Fruit fly (Drosophila melanogaster): ENCODE results near the gene CG15646.

CG15646 gene

DNA sequence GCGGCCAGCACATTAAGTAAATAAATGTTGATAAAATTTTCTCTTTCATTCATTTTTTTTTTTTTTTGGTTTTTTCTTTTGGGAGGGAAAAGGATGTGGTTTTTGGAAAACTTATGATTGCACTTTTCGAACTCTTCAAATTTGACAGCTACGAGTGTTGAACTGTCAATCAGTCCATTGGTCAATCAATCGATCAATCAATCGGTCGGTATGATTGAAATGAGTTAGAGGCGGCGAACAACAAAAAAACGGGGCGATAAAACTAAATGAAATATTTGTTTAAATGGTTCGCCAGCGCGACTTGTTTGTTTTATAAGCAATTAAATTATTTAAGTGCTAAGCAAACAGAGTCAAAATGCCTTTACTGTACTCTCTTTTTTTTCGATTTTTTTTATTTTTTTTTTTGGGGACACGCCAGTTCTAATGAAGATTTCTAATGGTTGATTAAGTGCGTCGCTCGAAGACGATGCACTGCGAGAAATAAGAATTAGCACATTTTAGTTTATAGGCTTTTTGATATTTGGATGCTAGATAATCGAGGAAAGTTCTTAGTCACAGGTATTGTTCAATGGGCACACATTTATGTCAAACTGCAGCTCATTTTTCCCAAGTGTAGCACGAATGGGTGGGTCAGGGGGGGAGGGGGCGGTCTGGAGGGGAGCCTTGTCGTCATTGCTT lies 51.7 kb downstream of the CG15646 start (continued):
- peak; percentile 43 for TF ChIP-seq CG15514 (GFP tag; optimal IDR thresholded peaks at IDR 0.05)
- no peak for TF ChIP-seq Kr (GFP tag; optimal IDR thresholded peaks at IDR 0.05)
- peak; percentile 53; the same call in 2 of the 3 replicates for TF ChIP-seq CG11560 (tag; IDR thresholded peaks at IDR 0.05)
- TF ChIP-seq CG12744 (GFP tag; optimal IDR thresholded peaks at IDR 0.05) = no peak
- TF ChIP-seq CG12299 (tag; optimal IDR thresholded peaks at IDR 0.05) = peak; percentile 45
- TF ChIP-seq GATAe (GFP tag; conservative IDR thresholded peaks at IDR 0.05) = peak; percentile 58; the same call in 1 of the 2 replicates
- peak; percentile 54 for TF ChIP-seq Atf3 (GFP tag; optimal IDR thresholded peaks at IDR 0.05)
- peak; percentile 68 for TF ChIP-seq Camta (GFP tag; optimal IDR thresholded peaks at IDR 0.05)
- no peak for TF ChIP-seq CG3838 (GFP tag; optimal IDR thresholded peaks at IDR 0.05)
- no peak for TF ChIP-seq CG7963 (GFP tag; IDR thresholded peaks at IDR 0.05; ENCODE audit: partially characterized antibody)
- TF ChIP-seq gro (GFP tag; optimal IDR thresholded peaks at IDR 0.05) = peak; percentile 13
- TF ChIP-seq CG8765 (GFP tag; IDR thresholded peaks at IDR 0.05) = no peak
- peak; percentile 77 for TF ChIP-seq ssp (GFP tag; IDR thresholded peaks at IDR 0.05)
- TF ChIP-seq CG17912 (GFP tag; optimal IDR thresholded peaks at IDR 0.05) = peak; percentile 5
- TF ChIP-seq cato (GFP tag; optimal IDR thresholded peaks at IDR 0.05; ENCODE audit: borderline replicate concordance) = peak; percentile 70
- peak; percentile 71 for TF ChIP-seq D19A (tag; optimal IDR thresholded peaks at IDR 0.05)
- peak; percentile 76 for TF ChIP-seq CG4730 (GFP tag; IDR thresholded peaks at IDR 0.05)
- TF ChIP-seq dpn (GFP tag; optimal IDR thresholded peaks at IDR 0.05) = peak; percentile 64 to 87
- peak; percentile 52; the same call in 1 of the 2 replicates for TF ChIP-seq klu (GFP tag; IDR thresholded peaks at IDR 0.05)
- TF ChIP-seq Blimp-1 (GFP tag; optimal IDR thresholded peaks at IDR 0.05) = peak; percentile 80
- TF ChIP-seq NK7.1 (GFP tag; optimal IDR thresholded peaks at IDR 0.05) = peak; percentile 34
- TF ChIP-seq CG7839 (tag; optimal IDR thresholded peaks at IDR 0.05) = peak; percentile 87
- TF ChIP-seq cad (GFP tag; optimal IDR thresholded peaks at IDR 0.05) = no peak
- TF ChIP-seq cwo (GFP tag; optimal IDR thresholded peaks at IDR 0.05) = peak; percentile 62
- TF ChIP-seq ATbp (GFP tag; optimal IDR thresholded peaks at IDR 0.05) = peak; percentile 81
- peak; percentile 77 for TF ChIP-seq chm (GFP tag; IDR thresholded peaks at IDR 0.05)
- TF ChIP-seq zen (tag; optimal IDR thresholded peaks at IDR 0.05) = peak; percentile 50
- TF ChIP-seq ci (GFP tag; IDR thresholded peaks at IDR 0.05) = peak; percentile 86
- no peak for TF ChIP-seq CG8478 (optimal IDR thresholded peaks at IDR 0.05)
- TF ChIP-seq croc (GFP tag; conservative IDR thresholded peaks at IDR 0.05) = peak; percentile 59; the same call in 2 of the 3 replicates
- peak; percentile 60 for TF ChIP-seq CG10274 (GFP tag; optimal IDR thresholded peaks at IDR 0.05)
- TF ChIP-seq CG7987 (GFP tag; optimal IDR thresholded peaks at IDR 0.05) = no peak
- peak; percentile 31 for TF ChIP-seq eyg (GFP tag; optimal IDR thresholded peaks at IDR 0.05)
- TF ChIP-seq CG17612 (GFP tag; IDR thresholded peaks at IDR 0.05) = no peak; the same call in 1 of the 2 replicates
- TF ChIP-seq Ravus (GFP tag; IDR thresholded peaks at IDR 0.05) = 0 out of 2 replicates have a peak, but pooled peaks have one; percentile 17
- peak; percentile 83 for TF ChIP-seq Optix (GFP tag; IDR thresholded peaks at IDR 0.05)
- peak; percentile 66 for TF ChIP-seq CG1647 (GFP tag; optimal IDR thresholded peaks at IDR 0.05)
- TF ChIP-seq Hmx (GFP tag; optimal IDR thresholded peaks at IDR 0.05) = no peak
- peak; percentile 76 for TF ChIP-seq CG2875 (GFP tag; optimal IDR thresholded peaks at IDR 0.05)
- TF ChIP-seq hbn (GFP tag; IDR thresholded peaks at IDR 0.05; ENCODE audit: partially characterized antibody) = no peak
- TF ChIP-seq Sry-δ (GFP tag; optimal IDR thresholded peaks at IDR 0.05) = peak; percentile 27
- no peak for TF ChIP-seq Tbp (GFP tag; optimal IDR thresholded peaks at IDR 0.05)
- TF ChIP-seq CG8388 (GFP tag; optimal IDR thresholded peaks at IDR 0.05) = peak; percentile 78
- peak; percentile 79 for TF ChIP-seq CG8924 (tag; optimal IDR thresholded peaks at IDR 0.05)
- peak; percentile 72 for TF ChIP-seq CG4707 (GFP tag; optimal IDR thresholded peaks at IDR 0.05)
- peak; percentile 61 for TF ChIP-seq kah (GFP tag; optimal IDR thresholded peaks at IDR 0.05)
- peak; percentile 19 for TF ChIP-seq Ets97D (GFP tag; optimal IDR thresholded peaks at IDR 0.05)
- TF ChIP-seq ato (GFP tag; IDR thresholded peaks at IDR 0.05; ENCODE audit: partially characterized antibody) = no peak
- peak; percentile 20 for TF ChIP-seq CG3995 (GFP tag; optimal IDR thresholded peaks at IDR 0.05)
- TF ChIP-seq CG18619 (GFP tag; optimal IDR thresholded peaks at IDR 0.05) = peak; percentile 73

Data from whole organism, embryonic.